Worm (Caenorhabditis elegans) whole organism, L1 larva: ENCODE measurements around the gene ehbp-1.

Experiments used
- nhr-28 ChIP-seq: fragments of 150-350 bp; optimal IDR thresholded peaks from 2 replicates; lab custom pipeline; 2014; ENCODE audit warnings: missing biosample characterization, missing genetic modification characterization
- sptf-1 ChIP-seq: fragments of 150-350 bp; optimal IDR thresholded peaks from 2 replicates; lab custom pipeline; 2014; ENCODE audit warnings: missing biosample characterization, missing genetic modification characterization
- tbx-2 ChIP-seq: sonication (generic microtip); optimal IDR thresholded peaks from 2 replicates; lab custom pipeline; 2016; ENCODE audit warnings: missing genetic modification characterization, missing compliant biosample characterization
- unc-62 ChIP-seq: fragments of 150-350 bp; optimal IDR thresholded peaks from 2 replicates; lab custom pipeline; 2014; ENCODE audit warnings: missing biosample characterization, missing genetic modification reagents, missing genetic modification characterization

- TF ChIP-seq unc-62 (GFP tag; lab: Kevin White, UChicago): no peak
- TF ChIP-seq tbx-2 (tag; lab: Kevin White, UChicago): no peak
- no peak for TF ChIP-seq nhr-28
- TF ChIP-seq sptf-1 (tag; lab: Kevin White, UChicago): no peak
Observed at ce11 chrV:9570197-9570596, 19.8 kb downstream of the ehbp-1 start, which contains the start of gene F25B3.5.
